Fruit fly (Drosophila melanogaster): ENCODE data around the gene mop.

mop gene

DNA sequence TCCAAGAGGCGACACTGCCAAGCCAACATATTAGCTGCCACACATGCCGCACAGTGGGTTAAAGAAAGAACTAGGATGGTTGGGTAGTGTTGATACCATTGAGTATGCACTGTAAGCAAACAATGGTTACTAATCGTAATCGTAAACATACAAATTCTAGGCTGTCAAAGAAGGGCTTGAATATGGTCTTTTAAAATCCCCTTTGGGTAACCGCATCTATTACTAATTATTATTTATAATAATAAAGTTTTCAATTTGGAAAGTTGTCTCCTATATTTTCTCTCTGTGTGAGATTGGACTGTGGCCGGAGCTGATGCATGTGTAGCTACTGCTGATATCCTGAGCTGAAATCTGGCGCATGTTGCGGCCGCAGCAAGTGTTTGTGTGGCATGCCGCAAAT lies 44.1 kb downstream of the mop start (continued):
- peak; percentile 60 for TF ChIP-seq CG10631 (GFP tag; optimal IDR thresholded peaks at IDR 0.05)
- no peak for TF ChIP-seq Hr39 (GFP tag; optimal IDR thresholded peaks at IDR 0.05)
- TF ChIP-seq acj6 (GFP tag; optimal IDR thresholded peaks at IDR 0.05): peak; percentile 16
- no peak for TF ChIP-seq Eip75B (GFP tag; optimal IDR thresholded peaks at IDR 0.05)
- TF ChIP-seq OdsH (GFP tag; optimal IDR thresholded peaks at IDR 0.05): peak; percentile 30
- peak; percentile 19 for TF ChIP-seq spab (GFP tag; optimal IDR thresholded peaks at IDR 0.05)
- TF ChIP-seq CG6808 (GFP tag; optimal IDR thresholded peaks at IDR 0.05): peak; percentile 4
- no peak for TF ChIP-seq fd85E (GFP tag; optimal IDR thresholded peaks at IDR 0.05)
- TF ChIP-seq CG3919 (GFP tag; optimal IDR thresholded peaks at IDR 0.05): peak; percentile 33
- no peak for TF ChIP-seq vri (GFP tag; optimal IDR thresholded peaks at IDR 0.05)
- no peak for TF ChIP-seq Sox14 (GFP tag; optimal IDR thresholded peaks at IDR 0.05)
- TF ChIP-seq CG3032 (tag; optimal IDR thresholded peaks at IDR 0.05): no peak
- TF ChIP-seq CG11294 (GFP tag; IDR thresholded peaks at IDR 0.05): no peak
- no peak for TF ChIP-seq fkh (GFP tag; optimal IDR thresholded peaks at IDR 0.05)
- TF ChIP-seq net (GFP tag; optimal IDR thresholded peaks at IDR 0.05): peak; percentile 22
- TF ChIP-seq Met (GFP tag; optimal IDR thresholded peaks at IDR 0.05): no peak

DNA sequence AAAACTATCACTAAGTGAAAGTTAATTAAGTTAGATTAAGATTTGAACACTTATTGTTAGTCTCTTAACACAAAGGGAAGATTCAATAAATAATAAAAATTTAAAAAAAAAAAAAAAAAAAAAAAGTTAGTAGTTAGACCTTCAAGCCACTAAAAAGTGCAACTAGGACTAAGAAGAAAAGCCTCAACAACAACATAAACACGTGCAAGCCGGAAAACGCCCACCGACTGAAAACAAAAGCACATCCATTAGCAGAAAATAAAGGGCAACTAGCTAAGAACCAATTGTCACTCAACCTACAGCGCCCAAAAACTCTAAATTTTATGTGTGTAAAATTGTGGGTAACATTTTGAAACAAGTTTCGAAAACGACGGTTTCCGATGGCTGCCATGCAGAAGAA lies 47.5 kb downstream of the mop start, which contains the start of gene CG13473:
Gene CG13473, plus strand, starts transcription at position 301 of the 400 bp plus-strand sequence.
- TF ChIP-seq achi (GFP tag; optimal IDR thresholded peaks at IDR 0.05) (no peak), acj6 (GFP tag; optimal IDR thresholded peaks at IDR 0.05) (no peak), CG31627 (GFP tag; optimal IDR thresholded peaks at IDR 0.05) (no peak), CG34406 (GFP tag; optimal IDR thresholded peaks at IDR 0.05) (no peak), CG32006 (GFP tag; optimal IDR thresholded peaks at IDR 0.05) (no peak), eg (GFP tag; IDR thresholded peaks at IDR 0.05) (no peak), svp (GFP tag) (no peak), spab (GFP tag; optimal IDR thresholded peaks at IDR 0.05) (no peak), CG8319 (GFP tag; optimal IDR thresholded peaks at IDR 0.05) (no peak), Eip78C (GFP tag) (no peak), CG8119 (GFP tag; IDR thresholded peaks at IDR 0.05) (no peak), Sox102F (GFP tag; optimal IDR thresholded peaks at IDR 0.05) (no peak), Hr38 (GFP tag; optimal IDR thresholded peaks at IDR 0.05) (no peak), Sox15 (GFP tag; optimal IDR thresholded peaks at IDR 0.05) (no peak), CG3032 (tag; optimal IDR thresholded peaks at IDR 0.05) (no peak), CG16779 (tag; optimal IDR thresholded peaks at IDR 0.05) (no peak), CG6808 (GFP tag; optimal IDR thresholded peaks at IDR 0.05) (no peak), CG6792 (GFP tag; optimal IDR thresholded peaks at IDR 0.05) (no peak), dac (GFP tag; optimal IDR thresholded peaks at IDR 0.05) (no peak)

Measured in whole organism, prepupa.